Worm (Caenorhabditis elegans) whole organism, early embryonic: ENCODE results near the gene srj-7.

Source experiments
- B0310.2 ChIP-seq: sonication (generic microtip); optimal IDR thresholded peaks from 2 replicates; lab custom pipeline; 2016; ENCODE audit warnings: mild to moderate bottlenecking, missing genetic modification characterization, missing compliant biosample characterization
- F13C5.2 ChIP-seq: sonication (generic microtip); optimal IDR thresholded peaks from 2 replicates; lab custom pipeline; 2017; ENCODE audit warnings: mild to moderate bottlenecking, missing genetic modification characterization, inconsistent platforms, missing compliant biosample characterization
- aly-1 ChIP-seq: sonication (generic microtip); optimal IDR thresholded peaks from 2 replicates; lab custom pipeline; 2016; ENCODE audit warnings: missing genetic modification characterization, missing compliant biosample characterization
- ama-1 ChIP-seq: fragments of 150-350 bp; optimal IDR thresholded peaks from 2 replicates; lab custom pipeline; 2014
- ceh-13 ChIP-seq: fragments of 200-800 bp; sonication (Bioruptor generic); optimal IDR thresholded peaks from 2 replicates; lab custom pipeline; 2018; ENCODE audit warnings: mild to moderate bottlenecking, missing genetic modification characterization, missing compliant biosample characterization
- ceh-36 ChIP-seq: sonication (generic microtip); optimal IDR thresholded peaks from 2 replicates; lab custom pipeline; 2016; ENCODE audit warnings: missing genetic modification characterization, inconsistent platforms, missing compliant biosample characterization
- ets-7 ChIP-seq: sonication (generic microtip); optimal IDR thresholded peaks from 2 replicates; lab custom pipeline; 2016; ENCODE audit warnings: missing genotype, missing genetic modification characterization, missing compliant biosample characterization
- flt-1 ChIP-seq: fragments of 200-800 bp; sonication (Bioruptor generic); IDR thresholded peaks from 2 replicates; pipeline ENCODE4 v1.3.6; 2022; ENCODE audit warnings: missing genetic modification characterization, missing compliant biosample characterization
- hmbx-1 ChIP-seq: sonication (generic microtip); optimal IDR thresholded peaks from 2 replicates; lab custom pipeline; 2016; ENCODE audit warnings: mild to moderate bottlenecking, missing genetic modification characterization, missing compliant biosample characterization
- hmg-4 ChIP-seq: fragments of 200-800 bp; sonication (Bioruptor generic); optimal IDR thresholded peaks from 2 replicates; lab custom pipeline; 2018; ENCODE audit warnings: mild to moderate bottlenecking, missing genetic modification characterization, missing compliant biosample characterization
- hnd-1 ChIP-seq: sonication (generic microtip); optimal IDR thresholded peaks from 2 replicates; lab custom pipeline; 2016; ENCODE audit warnings: missing genetic modification characterization, missing compliant biosample characterization
- pes-1 ChIP-seq: fragments of 200-800 bp; sonication (Bioruptor generic); IDR thresholded peaks from 2 replicates; pipeline ENCODE4 v1.3.6; 2022; ENCODE audit warnings: missing genetic modification reagents, missing genetic modification characterization, missing compliant biosample characterization
- scrt-1 ChIP-seq: fragments of 200-800 bp; sonication (Bioruptor generic); IDR thresholded peaks from 2 replicates; pipeline ENCODE4 v1.3.6; 2022; ENCODE audit warnings: missing genetic modification characterization, missing compliant biosample characterization
- sea-1 ChIP-seq: fragments of 200-800 bp; sonication (Bioruptor generic); conservative IDR thresholded peaks from 2 replicates; pipeline ENCODE4 v1.3.6; 2022; ENCODE audit warnings: missing genetic modification characterization, missing compliant biosample characterization
- tbx-11 ChIP-seq: fragments of 200-800 bp; sonication (Bioruptor generic); IDR thresholded peaks from 2 replicates; pipeline ENCODE4 v1.3.6; 2022; ENCODE audit warnings: missing genetic modification characterization, missing compliant biosample characterization
- tbx-37 ChIP-seq: fragments of 200-800 bp; sonication (Bioruptor generic); conservative IDR thresholded peaks from 2 replicates; pipeline ENCODE4 v1.3.6; 2022; ENCODE audit warnings: missing genetic modification reagents, missing genetic modification characterization, missing compliant biosample characterization
- tra-4 ChIP-seq: sonication (generic microtip); optimal IDR thresholded peaks from 2 replicates; lab custom pipeline; 2017; ENCODE audit warnings: missing genetic modification characterization, missing compliant biosample characterization

srj-7 gene

DNA sequence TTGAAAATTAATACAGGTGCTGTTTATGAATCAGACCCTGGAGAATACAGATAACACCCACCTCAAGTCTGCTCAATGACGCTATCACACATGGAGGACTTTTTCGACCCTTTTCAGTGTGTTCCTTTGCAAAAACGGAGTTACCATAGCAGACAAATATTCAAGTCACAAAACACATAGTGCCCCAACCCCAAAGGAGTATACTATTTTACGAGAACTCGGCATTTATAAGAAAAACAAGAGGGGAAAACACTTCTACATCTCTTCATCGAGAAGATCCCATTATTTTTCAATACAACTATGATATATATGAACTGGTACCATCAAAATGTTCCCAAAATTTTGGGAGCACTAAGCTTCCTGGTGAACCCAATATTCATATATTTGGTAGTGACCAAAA is at the start of gene srj-7:
TSS of gene srj-7 (plus strand) at position 301 of the 400 bp plus-strand sequence.
- no peak for TF ChIP-seq F13C5.2 (tag; lab: Kevin White, UChicago)
- TF ChIP-seq ets-7 (tag; lab: Kevin White, UChicago) = no peak
- TF ChIP-seq sea-1 (GFP tag; lab: Robert Waterston, UW) = no peak

DNA sequence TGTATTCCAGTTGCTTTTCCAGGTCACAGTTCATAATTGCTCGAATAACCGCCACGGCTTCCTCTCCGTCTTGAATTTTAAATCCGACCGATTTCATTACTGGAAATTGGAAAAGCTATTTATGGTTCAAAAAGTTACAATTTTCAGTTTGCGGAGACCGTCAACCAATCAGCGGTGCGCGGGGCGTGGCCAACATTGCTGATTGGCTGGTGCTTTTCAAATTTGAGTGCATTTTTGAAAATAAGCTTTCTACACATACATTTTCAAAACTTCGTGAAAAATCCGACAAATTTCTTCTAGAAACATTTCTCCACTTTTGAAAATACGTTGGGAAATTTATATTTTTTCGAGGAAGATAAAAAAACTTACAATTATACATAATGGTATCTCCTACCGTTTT is 49.0 kb upstream of the srj-7 start:
- TF ChIP-seq hnd-1 (tag; lab: Kevin White, UChicago) = no peak
- no peak for TF ChIP-seq tra-4
- no peak for TF ChIP-seq scrt-1 (GFP tag; lab: Robert Waterston, UW)
- no peak for TF ChIP-seq tbx-37 (GFP tag; lab: Robert Waterston, UW)
- TF ChIP-seq hmg-4 = no peak
- no peak for TF ChIP-seq aly-1 (tag; lab: Kevin White, UChicago)
- TF ChIP-seq ceh-13 = no peak
- no peak for TF ChIP-seq ets-7 (tag; lab: Kevin White, UChicago)
- no peak for TF ChIP-seq F13C5.2 (tag; lab: Kevin White, UChicago)
- TF ChIP-seq ama-1 (lab: Kevin White, UChicago) = no peak
- no peak for TF ChIP-seq sea-1 (GFP tag; lab: Robert Waterston, UW)
- TF ChIP-seq hmbx-1 = no peak
- TF ChIP-seq ceh-36 (tag; lab: Kevin White, UChicago) = no peak
- no peak for TF ChIP-seq flt-1 (GFP tag; lab: Robert Waterston, UW)
- TF ChIP-seq pes-1 (GFP tag; lab: Robert Waterston, UW) = no peak
- TF ChIP-seq B0310.2 (tag; lab: Kevin White, UChicago) = no peak

DNA sequence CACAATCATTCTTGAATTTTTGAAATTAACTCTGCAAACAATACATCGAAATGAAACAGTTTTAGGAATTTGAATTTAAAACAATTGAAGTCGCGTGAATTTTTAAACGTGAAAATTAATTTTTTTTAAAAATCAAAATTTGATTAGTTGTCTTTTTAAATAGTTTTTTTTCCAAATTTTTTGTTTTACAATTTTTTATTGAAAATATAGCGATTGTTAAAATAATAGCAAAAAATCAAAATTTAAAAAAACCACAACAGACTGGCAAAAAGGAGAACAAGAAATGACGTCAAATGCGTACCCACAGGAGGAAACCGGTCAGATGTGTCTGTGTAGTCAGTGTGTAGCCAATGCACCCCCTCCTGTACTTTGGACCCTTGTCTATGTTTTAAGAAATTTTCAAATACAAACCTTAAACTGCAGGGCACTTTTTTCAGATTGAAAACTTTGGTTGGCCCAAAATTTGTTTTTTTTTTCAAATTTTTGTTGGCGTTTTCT is 47.9 kb upstream of the srj-7 start, which contains the start of the genes Y73C8B.1 and Y73C8B.5:
TSS of gene Y73C8B.1 (minus strand) at position 51 of the 498 bp plus-strand sequence.
TSS of gene Y73C8B.5 (plus strand) at position 437 of the 498 bp plus-strand sequence.
- TF ChIP-seq ceh-36 (tag; lab: Kevin White, UChicago) (no peak), scrt-1 (GFP tag; lab: Robert Waterston, UW) (no peak), pes-1 (GFP tag; lab: Robert Waterston, UW) (no peak)

DNA sequence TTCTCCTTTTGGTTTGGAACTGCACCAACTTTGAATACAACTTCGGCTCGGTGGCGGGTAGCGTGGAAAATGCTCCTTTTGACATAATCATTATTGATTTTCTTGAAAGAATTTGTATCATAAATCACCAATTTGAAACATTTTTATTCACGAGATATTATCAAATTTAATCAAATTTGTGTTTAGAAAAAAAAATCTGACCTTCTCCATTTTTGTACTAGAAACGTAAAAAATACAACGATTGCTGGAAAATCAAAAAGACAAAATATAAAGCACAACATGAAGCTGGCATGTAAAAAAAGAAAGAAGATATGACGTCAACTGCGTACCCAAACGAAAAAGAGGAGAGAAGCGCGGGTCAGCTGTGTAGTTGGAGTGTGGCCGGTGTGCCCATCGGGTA is 44.5 kb upstream of the srj-7 start, which contains the start of gene K08D9.4:
TSS of gene K08D9.4 (minus strand) at position 101 of the 400 bp plus-strand sequence.
- TF ChIP-seq aly-1 (tag; lab: Kevin White, UChicago) (no peak), hmbx-1 (no peak), ets-7 (tag; lab: Kevin White, UChicago) (no peak), hmg-4 (no peak), B0310.2 (tag; lab: Kevin White, UChicago) (no peak), ceh-13 (no peak), ceh-36 (tag; lab: Kevin White, UChicago) (no peak), tbx-11 (GFP tag; lab: Robert Waterston, UW) (no peak), ama-1 (lab: Kevin White, UChicago) (no peak), flt-1 (GFP tag; lab: Robert Waterston, UW) (no peak), tbx-37 (GFP tag; lab: Robert Waterston, UW) (no peak), sea-1 (GFP tag; lab: Robert Waterston, UW) (no peak), scrt-1 (GFP tag; lab: Robert Waterston, UW) (no peak)

DNA sequence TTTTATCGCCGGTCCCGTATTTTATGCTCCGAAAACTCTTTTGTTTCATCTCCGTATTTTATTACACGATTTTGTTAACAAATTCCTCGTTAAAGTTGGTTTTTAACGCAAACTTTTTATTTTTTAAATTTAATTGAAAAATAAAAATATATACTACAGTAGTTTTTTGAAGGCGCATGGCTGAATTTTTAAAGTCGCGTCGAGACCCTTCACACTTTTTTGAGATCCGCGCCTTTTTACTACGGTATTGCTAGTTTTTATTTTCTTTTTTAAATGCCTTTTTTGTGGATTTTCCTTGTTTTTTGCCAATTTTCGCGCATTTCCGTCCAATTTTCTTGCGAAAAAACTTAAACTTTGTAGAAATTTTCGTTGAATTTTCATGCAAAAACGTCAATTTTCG is 40.4 kb upstream of the srj-7 start:
- TF ChIP-seq tbx-11 (GFP tag; lab: Robert Waterston, UW) = no peak
- TF ChIP-seq B0310.2 (tag; lab: Kevin White, UChicago) = no peak
- TF ChIP-seq hnd-1 (tag; lab: Kevin White, UChicago) = no peak
- TF ChIP-seq pes-1 (GFP tag; lab: Robert Waterston, UW) = no peak
- no peak for TF ChIP-seq scrt-1 (GFP tag; lab: Robert Waterston, UW)
- TF ChIP-seq ceh-13 = no peak
- TF ChIP-seq flt-1 (GFP tag; lab: Robert Waterston, UW) = no peak
- TF ChIP-seq sea-1 (GFP tag; lab: Robert Waterston, UW) = no peak

DNA sequence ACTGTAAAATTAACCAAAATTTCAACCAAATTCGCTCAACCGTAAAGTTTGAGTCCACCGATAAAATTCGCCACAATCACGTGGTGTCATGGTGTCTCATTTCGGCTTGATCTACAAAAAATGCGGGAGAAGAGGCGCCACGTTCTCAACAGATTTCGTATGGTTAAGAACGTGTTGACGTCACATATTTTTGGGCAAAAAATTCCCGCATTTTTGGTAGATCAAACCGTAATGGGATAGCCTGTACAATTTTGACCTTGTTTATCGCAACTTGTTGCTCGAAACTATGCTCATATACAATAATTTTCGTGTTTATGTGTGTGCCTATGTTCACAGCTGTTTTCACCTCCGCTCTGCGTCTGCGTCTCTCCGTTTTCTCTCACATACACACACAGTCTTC is 35.9 kb upstream of the srj-7 start:
- TF ChIP-seq ets-7 (tag; lab: Kevin White, UChicago) (no peak), tbx-11 (GFP tag; lab: Robert Waterston, UW) (no peak), F13C5.2 (tag; lab: Kevin White, UChicago) (no peak), ama-1 (lab: Kevin White, UChicago) (no peak), aly-1 (tag; lab: Kevin White, UChicago) (no peak), hnd-1 (tag; lab: Kevin White, UChicago) (no peak), tbx-37 (GFP tag; lab: Robert Waterston, UW) (no peak), ceh-13 (no peak), flt-1 (GFP tag; lab: Robert Waterston, UW) (no peak), sea-1 (GFP tag; lab: Robert Waterston, UW) (no peak), ceh-36 (tag; lab: Kevin White, UChicago) (no peak), B0310.2 (tag; lab: Kevin White, UChicago) (no peak), pes-1 (GFP tag; lab: Robert Waterston, UW) (no peak)

DNA sequence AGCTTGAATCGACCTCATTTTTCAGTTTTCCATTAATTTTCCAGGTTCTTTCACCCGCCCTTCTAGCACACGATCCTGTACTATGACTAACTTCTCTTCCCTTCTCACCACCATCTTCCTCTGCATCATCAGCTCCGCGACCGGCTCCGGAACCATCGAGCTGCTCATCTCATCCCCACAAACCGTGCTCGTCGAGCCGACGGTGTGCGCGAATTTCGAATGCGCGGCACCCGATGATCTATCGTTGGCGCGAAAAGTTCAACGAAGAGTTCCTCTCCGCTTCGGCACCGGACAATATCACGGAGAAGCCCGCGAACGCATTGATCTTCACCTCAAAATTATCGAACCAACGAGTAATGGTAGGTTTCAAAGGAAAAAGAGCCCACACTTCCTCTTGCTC is 34.7 kb upstream of the srj-7 start, which contains the start of gene apx-1:
TSS of gene apx-1 (plus strand) at position 50 of the 400 bp plus-strand sequence.
- TF ChIP-seq hmbx-1 (no peak), sea-1 (GFP tag; lab: Robert Waterston, UW) (no peak), ets-7 (tag; lab: Kevin White, UChicago) (no peak), tbx-37 (GFP tag; lab: Robert Waterston, UW) (no peak), ceh-36 (tag; lab: Kevin White, UChicago) (no peak)

DNA sequence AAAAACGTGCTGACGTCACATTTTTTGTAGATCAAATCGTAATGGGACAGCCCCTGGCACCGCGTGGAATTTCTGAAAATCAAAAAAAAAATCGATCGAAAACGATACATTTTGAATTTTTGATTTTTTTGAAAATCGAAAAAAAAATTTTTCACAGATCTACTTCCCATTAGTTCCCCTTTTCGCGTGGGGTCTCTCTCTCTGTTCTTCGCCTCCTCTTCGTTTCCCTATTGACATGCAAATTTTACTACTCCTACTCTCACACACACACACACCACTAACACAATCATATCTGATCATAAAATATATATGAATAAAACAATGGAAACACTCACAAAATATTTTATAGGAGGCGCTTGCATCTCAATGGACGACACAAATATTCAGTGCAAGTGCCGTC is 26.2 kb upstream of the srj-7 start:
- no peak for TF ChIP-seq tbx-11 (GFP tag; lab: Robert Waterston, UW)
- no peak for TF ChIP-seq tra-4
- TF ChIP-seq pes-1 (GFP tag; lab: Robert Waterston, UW) = no peak
- no peak for TF ChIP-seq hmbx-1
- no peak for TF ChIP-seq F13C5.2 (tag; lab: Kevin White, UChicago)
- no peak for TF ChIP-seq sea-1 (GFP tag; lab: Robert Waterston, UW)
- no peak for TF ChIP-seq hnd-1 (tag; lab: Kevin White, UChicago)
- no peak for TF ChIP-seq aly-1 (tag; lab: Kevin White, UChicago)
- TF ChIP-seq scrt-1 (GFP tag; lab: Robert Waterston, UW) = no peak
- TF ChIP-seq flt-1 (GFP tag; lab: Robert Waterston, UW) = no peak
- TF ChIP-seq ceh-36 (tag; lab: Kevin White, UChicago) = no peak
- no peak for TF ChIP-seq ceh-13
- TF ChIP-seq B0310.2 (tag; lab: Kevin White, UChicago) = no peak
- no peak for TF ChIP-seq tbx-37 (GFP tag; lab: Robert Waterston, UW)
- no peak for TF ChIP-seq ets-7 (tag; lab: Kevin White, UChicago)
- no peak for TF ChIP-seq ama-1 (lab: Kevin White, UChicago)
